Fruit fly (Drosophila melanogaster) whole organism, embryonic: ENCODE data around the gene CG2691.

Source experiments
- CG10462 ChIP-seq: fragments of 200-800 bp; sonication (Bioruptor generic); optimal IDR thresholded peaks from 2 replicates; lab custom pipeline; 2016; ENCODE audit warnings: missing biosample characterization, missing genetic modification characterization
- CG1792 ChIP-seq: fragments of 200-800 bp; sonication (Bioruptor generic); optimal IDR thresholded peaks from 2 replicates; lab custom pipeline; 2016; ENCODE audit warnings: missing biosample characterization, missing genetic modification characterization
- CG31388 ChIP-seq: fragments of 200-800 bp; sonication (Bioruptor generic); optimal IDR thresholded peaks from 2 replicates; lab custom pipeline; 2016; ENCODE audit warnings: missing biosample characterization, missing genetic modification characterization
- NFAT ChIP-seq: fragments of 200-800 bp; sonication (Bioruptor generic); IDR thresholded peaks from 2 replicates; pipeline ENCODE4 v1.3.6; 2022; ENCODE audit warnings: missing biosample characterization, missing genetic modification characterization
- NK7.1 ChIP-seq: fragments of 200-800 bp; sonication (Bioruptor generic); optimal IDR thresholded peaks from 3 replicates; lab custom pipeline; 2016; ENCODE audit warnings: missing biosample characterization, missing genetic modification characterization
- chif ChIP-seq, 2 experiments: fragments of 200-800 bp; sonication (Bioruptor generic); optimal IDR thresholded peaks; 3 replicates each; lab custom pipeline; 2016; ENCODE audit warnings: missing biosample characterization in 2 of 2, missing genetic modification characterization in 2 of 2

dm6 chrX:13605942-13606491 lies 18.2 kb downstream of the CG2691 start:
- TF ChIP-seq NK7.1 (GFP tag; lab: Kevin White, UChicago) (no peak), CG31388 (GFP tag; lab: Kevin White, UChicago) (no peak), NFAT (GFP tag; lab: Robert Waterston, UW) (no peak), CG1792 (GFP tag; lab: Kevin White, UChicago) (no peak), CG10462 (GFP tag; lab: Kevin White, UChicago) (no peak), chif (GFP tag; optimal IDR thresholded peaks at IDR 0.05; lab: Kevin White, UChicago) (no peak)
